Fruit fly (Drosophila melanogaster): ENCODE data around the gene Psf2.

dm6 chr2L:4359156-4359555, 28.0 kb downstream of the Psf2 start:
- peak; percentile 2 for TF ChIP-seq acj6 (GFP tag; optimal IDR thresholded peaks at IDR 0.05)
- peak; percentile 32 for TF ChIP-seq Hr4 (GFP tag; optimal IDR thresholded peaks at IDR 0.05)
- no peak for TF ChIP-seq vri (GFP tag; optimal IDR thresholded peaks at IDR 0.05)
- no peak for TF ChIP-seq Hr38 (GFP tag; optimal IDR thresholded peaks at IDR 0.05)
- peak; percentile 77 for TF ChIP-seq Eip78C (GFP tag)
- no peak for TF ChIP-seq dac (GFP tag; optimal IDR thresholded peaks at IDR 0.05)
- no peak for TF ChIP-seq CG3032 (tag; optimal IDR thresholded peaks at IDR 0.05)
- TF ChIP-seq topi (GFP tag; optimal IDR thresholded peaks at IDR 0.05): no peak
- TF ChIP-seq Blimp-1 (GFP tag; optimal IDR thresholded peaks at IDR 0.05): no peak
- TF ChIP-seq dsx (GFP tag; optimal IDR thresholded peaks at IDR 0.05; ENCODE audit: poor library complexity, severe bottlenecking): no peak
